Fruit fly (Drosophila melanogaster) S2 (cell line): Measurements from ENCODE around the gene CG32163.

Experiments
- CG8478 ChIP-seq: fragments of >200 bp; optimal IDR thresholded peaks from 2 replicates; lab custom pipeline; 2018
- CTCF ChIP-seq, 2 experiments: fragments of >200 bp; optimal IDR thresholded peaks; 2 replicates each; lab custom pipeline; 2018

DNA sequence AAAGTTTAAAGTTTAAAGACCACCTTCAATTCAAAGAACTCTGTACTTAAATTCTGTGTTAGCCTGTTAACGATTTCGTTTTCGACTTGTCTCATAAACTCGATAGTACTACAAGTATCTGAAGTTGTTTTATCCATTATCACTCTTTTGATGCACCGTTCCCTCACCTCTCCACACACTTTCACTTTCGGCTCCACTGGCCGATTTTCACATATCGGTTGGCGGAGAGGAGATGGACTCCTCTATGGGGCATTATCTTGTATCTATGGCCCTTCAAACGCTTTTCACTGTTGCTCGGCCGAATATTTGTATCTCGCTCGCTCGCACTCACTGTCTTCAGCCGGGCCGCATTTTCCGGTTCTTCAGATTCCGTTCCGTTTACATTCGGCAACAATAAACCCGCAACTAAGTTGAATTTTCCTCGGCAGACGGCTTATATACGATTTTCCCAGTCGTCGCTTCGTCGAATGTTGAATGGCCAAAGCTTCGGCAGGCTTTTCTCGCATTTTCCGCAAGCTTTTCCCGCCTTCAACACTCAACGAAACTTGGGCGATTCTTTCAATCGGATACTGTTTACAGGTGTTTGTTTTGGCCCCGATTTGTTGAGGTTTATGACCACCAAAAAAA, 43.8 kb upstream of the CG32163 start, which contains the start of gene CG43373:
- TF ChIP-seq CG8478 (lab: Kevin White, UChicago) (no peak), CTCF (optimal IDR thresholded peaks at IDR 0.05; lab: Kevin White, UChicago) (no peak)
